Fruit fly (Drosophila melanogaster) whole organism, embryonic: ENCODE data around the gene Tm1.

ENCODE experiments used
- Atf-2 ChIP-seq: fragments of 200-800 bp; sonication (Bioruptor generic); optimal IDR thresholded peaks from 2 replicates; lab custom pipeline; 2016; ENCODE audit warnings: missing biosample characterization, missing genetic modification characterization
- CG10267 ChIP-seq: fragments of 200-800 bp; sonication (Bioruptor generic); optimal IDR thresholded peaks from 2 replicates; lab custom pipeline; 2018; ENCODE audit warnings: missing biosample characterization, mild to moderate bottlenecking, missing genetic modification characterization, moderate library complexity
- CG10431 ChIP-seq: fragments of 200-800 bp; sonication (Bioruptor generic); optimal IDR thresholded peaks from 3 replicates; lab custom pipeline; 2018; ENCODE audit warnings: missing biosample characterization, mild to moderate bottlenecking, missing genetic modification characterization
- CG10979 ChIP-seq: fragments of 200-800 bp; sonication (Bioruptor generic); optimal IDR thresholded peaks from 2 replicates; lab custom pipeline; 2018; ENCODE audit warnings: missing biosample characterization, mild to moderate bottlenecking, missing genetic modification characterization, moderate library complexity
- CG12236 ChIP-seq: fragments of 200-800 bp; sonication (Bioruptor generic); optimal IDR thresholded peaks from 2 replicates; lab custom pipeline; 2016; ENCODE audit warnings: missing biosample characterization, missing genetic modification characterization
- CG1529 ChIP-seq: fragments of 200-800 bp; sonication (Bioruptor generic); optimal IDR thresholded peaks from 3 replicates; lab custom pipeline; 2018; ENCODE audit warnings: missing biosample characterization, missing genetic modification characterization
- CG17568 ChIP-seq: fragments of 200-800 bp; sonication (Bioruptor generic); optimal IDR thresholded peaks from 2 replicates; lab custom pipeline; 2018; ENCODE audit warnings: missing biosample characterization, mild to moderate bottlenecking, missing genetic modification characterization, moderate library complexity
- CG17802 ChIP-seq: fragments of 200-800 bp; sonication (Bioruptor generic); optimal IDR thresholded peaks from 2 replicates; lab custom pipeline; 2018; ENCODE audit warnings: missing biosample characterization, mild to moderate bottlenecking, missing genetic modification characterization, moderate library complexity
- CG17912 ChIP-seq: fragments of 200-800 bp; sonication (Bioruptor generic); optimal IDR thresholded peaks from 2 replicates; lab custom pipeline; 2018; ENCODE audit warnings: missing biosample characterization, mild to moderate bottlenecking, missing genetic modification characterization
- CG2129 ChIP-seq: fragments of 200-800 bp; sonication (Bioruptor generic); IDR thresholded peaks from 2 replicates; pipeline ENCODE4 v1.3.6; 2022; ENCODE audit warnings: missing biosample characterization, missing genetic modification characterization; ENCODE audit not compliant: partially characterized antibody
- CG3838 ChIP-seq: fragments of 200-800 bp; sonication (Bioruptor generic); optimal IDR thresholded peaks from 3 replicates; lab custom pipeline; 2016; ENCODE audit warnings: missing biosample characterization, missing genetic modification characterization
- CG6272 ChIP-seq: fragments of 200-800 bp; sonication (Bioruptor generic); IDR thresholded peaks from 2 replicates; pipeline ENCODE4 v1.3.6; 2022; ENCODE audit warnings: missing biosample characterization, missing genetic modification characterization
- CG7357 ChIP-seq: fragments of 200-800 bp; sonication (Bioruptor generic); IDR thresholded peaks from 3 replicates; pipeline ENCODE4 v1.3.6; 2022; ENCODE audit warnings: missing biosample characterization, missing genetic modification characterization
- CG7987 ChIP-seq: fragments of 200-800 bp; sonication (Bioruptor generic); optimal IDR thresholded peaks from 2 replicates; lab custom pipeline; 2018; ENCODE audit warnings: missing biosample characterization, mild to moderate bottlenecking, missing genetic modification characterization, moderate library complexity
- CG9817 ChIP-seq: fragments of 200-800 bp; sonication (Bioruptor generic); optimal IDR thresholded peaks from 2 replicates; lab custom pipeline; 2018; ENCODE audit warnings: missing biosample characterization, mild to moderate bottlenecking, missing genetic modification characterization, moderate library complexity
- CG9876 ChIP-seq: fragments of 200-800 bp; sonication (Bioruptor generic); optimal IDR thresholded peaks from 2 replicates; lab custom pipeline; 2016; ENCODE audit warnings: missing biosample characterization, missing genetic modification characterization
- Deaf1 ChIP-seq: fragments of 200-800 bp; optimal IDR thresholded peaks from 3 replicates; lab custom pipeline; 2019; ENCODE audit warnings: missing biosample characterization, mild to moderate bottlenecking, missing genetic modification characterization, moderate library complexity
- Dek ChIP-seq: fragments of 200-800 bp; sonication (Bioruptor generic); optimal IDR thresholded peaks from 3 replicates; lab custom pipeline; 2019; ENCODE audit warnings: missing biosample characterization, mild to moderate bottlenecking, missing genetic modification characterization, moderate library complexity
- HmgD ChIP-seq: fragments of 200-800 bp; sonication (Bioruptor generic); optimal IDR thresholded peaks from 3 replicates; lab custom pipeline; 2016; ENCODE audit warnings: missing biosample characterization, missing genetic modification characterization
- Hr51 ChIP-seq, 2 experiments: fragments of 200-800 bp; sonication (Bioruptor generic); optimal IDR thresholded peaks; 2 replicates in 1 of 2; 3 replicates in 1 of 2; lab custom pipeline; 2016 to 2018; ENCODE audit warnings: missing biosample characterization in 2 of 2, missing genetic modification characterization in 2 of 2, mild to moderate bottlenecking in 1 of 2, moderate library complexity in 1 of 2
- Lim3 ChIP-seq: fragments of 200-800 bp; sonication (Bioruptor generic); IDR thresholded peaks from 2 replicates; pipeline ENCODE4 v1.3.6; 2022; ENCODE audit warnings: missing biosample characterization, missing genetic modification characterization
- MESR4 ChIP-seq: fragments of 200-800 bp; sonication (Bioruptor generic); optimal IDR thresholded peaks from 2 replicates; lab custom pipeline; 2018; ENCODE audit warnings: missing biosample characterization, mild to moderate bottlenecking, missing genetic modification characterization, moderate library complexity
- Max ChIP-seq: fragments of 200-800 bp; sonication (Bioruptor generic); optimal IDR thresholded peaks from 2 replicates; lab custom pipeline; 2016; ENCODE audit warnings: missing biosample characterization, mild to moderate bottlenecking, missing genetic modification characterization
- NFAT ChIP-seq: fragments of 200-800 bp; sonication (Bioruptor generic); IDR thresholded peaks from 2 replicates; pipeline ENCODE4 v1.3.6; 2022; ENCODE audit warnings: missing biosample characterization, missing genetic modification characterization
- Opbp ChIP-seq: fragments of 200-800 bp; sonication (Bioruptor generic); IDR thresholded peaks from 3 replicates; pipeline ENCODE4 v1.3.6; 2022; ENCODE audit warnings: missing biosample characterization, missing genetic modification characterization; ENCODE audit not compliant: partially characterized antibody
- TFAM ChIP-seq: fragments of 200-800 bp; sonication (Bioruptor generic); optimal IDR thresholded peaks from 2 replicates; lab custom pipeline; 2017; ENCODE audit warnings: missing biosample characterization, missing genetic modification characterization, inconsistent platforms
- bcd ChIP-seq: fragments of 200-800 bp; sonication (Bioruptor generic); optimal IDR thresholded peaks from 2 replicates; lab custom pipeline; 2017; ENCODE audit warnings: missing biosample characterization, mild to moderate bottlenecking, missing genetic modification characterization
- chif ChIP-seq, 2 experiments: fragments of 200-800 bp; sonication (Bioruptor generic); optimal IDR thresholded peaks; 3 replicates each; lab custom pipeline; 2016; ENCODE audit warnings: missing biosample characterization in 2 of 2, missing genetic modification characterization in 2 of 2
- chinmo ChIP-seq: fragments of 200-800 bp; sonication (Bioruptor generic); IDR thresholded peaks from 4 replicates; pipeline ENCODE4 v1.3.6; 2022; ENCODE audit warnings: missing biosample characterization, missing genetic modification characterization; ENCODE audit not compliant: partially characterized antibody
- croc ChIP-seq: fragments of 200-800 bp; sonication (Bioruptor generic); conservative IDR thresholded peaks from 3 replicates; pipeline ENCODE4 v1.3.6; 2022; ENCODE audit warnings: missing biosample characterization, missing genetic modification characterization
- esg ChIP-seq: fragments of 200-800 bp; sonication (Bioruptor generic); conservative IDR thresholded peaks from 2 replicates; pipeline ENCODE4 v1.3.6; 2022; ENCODE audit warnings: missing biosample characterization, missing genetic modification characterization
- exex ChIP-seq: fragments of 200-800 bp; sonication (Bioruptor generic); optimal IDR thresholded peaks from 4 replicates; lab custom pipeline; 2018; ENCODE audit warnings: missing biosample characterization, mild to moderate bottlenecking, missing genetic modification characterization, moderate library complexity
- fru ChIP-seq: fragments of >200 bp; optimal IDR thresholded peaks from 2 replicates; lab custom pipeline; 2017
- gro ChIP-seq: fragments of 200-800 bp; sonication (Bioruptor generic); optimal IDR thresholded peaks from 2 replicates; lab custom pipeline; 2016; ENCODE audit warnings: missing biosample characterization, missing genetic modification characterization
- gt ChIP-seq: fragments of 200-800 bp; sonication (Bioruptor generic); IDR thresholded peaks from 2 replicates; pipeline ENCODE4 v1.3.6; 2022; ENCODE audit warnings: missing biosample characterization, missing genetic modification characterization
- her ChIP-seq: fragments of 200-800 bp; sonication (Bioruptor generic); optimal IDR thresholded peaks from 2 replicates; lab custom pipeline; 2016; ENCODE audit warnings: missing biosample characterization, missing genetic modification characterization
- hkb ChIP-seq, 2 experiments: fragments of 200-800 bp in 1 of 2; fragments of >200 bp in 1 of 2; sonication (Bioruptor generic) in 1 of 2; IDR thresholded peaks in 1 of 2; optimal IDR thresholded peaks in 1 of 2; 2 replicates each; pipeline versions ENCODE4 v1.3.6 to Lab custom; 2017 to 2022; ENCODE audit warnings: missing biosample characterization in 1 of 2, missing genetic modification characterization in 1 of 2
- lola ChIP-seq, 3 experiments: fragments of >200 bp in 2 of 3; fragments of 200-800 bp in 1 of 3; sonication (Bioruptor generic) in 1 of 3; optimal IDR thresholded peaks; 2 replicates each; lab custom pipeline; 2017 to 2019; ENCODE audit warnings: missing biosample characterization in 3 of 3, missing genetic modification characterization in 3 of 3, mild to moderate bottlenecking in 1 of 3, moderate library complexity in 1 of 3
- mirr ChIP-seq: fragments of 200-800 bp; sonication (Bioruptor generic); optimal IDR thresholded peaks from 3 replicates; lab custom pipeline; 2018; ENCODE audit warnings: missing biosample characterization, mild to moderate bottlenecking, missing genetic modification characterization
- org-1 ChIP-seq: fragments of 200-800 bp; sonication (Bioruptor generic); optimal IDR thresholded peaks from 2 replicates; lab custom pipeline; 2017; ENCODE audit warnings: missing biosample characterization, missing genetic modification characterization
- peb ChIP-seq: fragments of 200-800 bp; sonication (Bioruptor generic); IDR thresholded peaks from 2 replicates; pipeline ENCODE4 v1.3.6; 2022; ENCODE audit warnings: missing biosample characterization, missing genetic modification characterization
- pros ChIP-seq: fragments of 200-800 bp; sonication (Bioruptor generic); optimal IDR thresholded peaks from 3 replicates; lab custom pipeline; 2019; ENCODE audit warnings: missing biosample characterization, mild to moderate bottlenecking, missing genetic modification characterization, moderate library complexity
- run ChIP-seq: fragments of 200-800 bp; sonication (Bioruptor generic); optimal IDR thresholded peaks from 3 replicates; lab custom pipeline; 2018; ENCODE audit warnings: missing biosample characterization, mild to moderate bottlenecking, missing genetic modification characterization
- ssp ChIP-seq: fragments of 200-800 bp; sonication (Bioruptor generic); IDR thresholded peaks from 2 replicates; pipeline ENCODE4 v1.3.6; 2022; ENCODE audit warnings: missing biosample characterization, missing genetic modification characterization
- stwl ChIP-seq: fragments of 200-800 bp; sonication (Bioruptor generic); optimal IDR thresholded peaks from 3 replicates; lab custom pipeline; 2018; ENCODE audit warnings: missing biosample characterization, mild to moderate bottlenecking, missing genetic modification characterization, moderate library complexity
- sug ChIP-seq: fragments of 200-800 bp; optimal IDR thresholded peaks from 2 replicates; lab custom pipeline; 2019; ENCODE audit warnings: missing biosample characterization, mild to moderate bottlenecking, missing genetic modification characterization, moderate library complexity
- trh ChIP-seq: fragments of 200-800 bp; sonication (Bioruptor generic); optimal IDR thresholded peaks from 2 replicates; lab custom pipeline; 2016; ENCODE audit warnings: missing biosample characterization, missing genetic modification characterization
- z ChIP-seq: fragments of 200-800 bp; sonication (Bioruptor generic); IDR thresholded peaks from 3 replicates; pipeline ENCODE4 v1.3.6; 2022; ENCODE audit warnings: missing biosample characterization, missing genetic modification characterization

Gene Tm1

DNA sequence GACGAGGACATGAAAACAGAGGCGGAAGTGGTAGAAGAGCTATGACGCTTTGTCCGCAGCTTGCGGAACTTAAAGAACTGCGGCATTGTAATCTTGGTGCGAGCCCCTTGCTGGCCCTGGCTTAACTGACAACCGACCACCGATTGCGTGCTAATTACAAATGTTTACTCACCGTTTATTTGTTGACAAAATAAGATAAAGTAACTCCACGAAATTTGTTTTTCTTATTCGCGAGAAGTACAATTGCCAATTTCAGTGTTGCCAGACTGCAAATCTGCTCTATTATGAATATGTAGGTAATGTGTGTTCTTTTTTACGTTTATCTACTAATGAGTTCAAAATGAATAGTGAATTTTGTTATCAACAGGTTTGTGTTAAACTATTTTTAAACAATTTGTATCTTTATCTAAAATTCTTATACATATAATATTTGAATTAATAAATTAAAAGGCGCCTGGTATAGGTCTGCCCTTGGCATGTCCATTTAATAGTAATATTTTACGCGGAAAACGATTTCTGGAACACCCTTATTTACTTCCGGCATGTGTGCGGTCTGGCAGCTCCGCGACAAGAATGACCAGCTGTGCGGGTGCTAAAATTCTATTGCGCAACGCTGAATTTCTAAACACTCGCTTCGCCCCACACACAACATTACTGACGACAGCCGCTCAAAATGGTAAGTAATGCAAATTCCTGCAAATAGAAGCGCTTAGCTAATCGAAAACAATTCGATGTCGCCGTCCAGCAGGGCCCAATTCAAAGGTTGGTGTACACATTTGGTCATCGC lies 78.8 kb downstream of the Tm1 start, which contains the start of the genes Atg4b and Hibch (continued):
- TF ChIP-seq chif (GFP tag; optimal IDR thresholded peaks at IDR 0.05; lab: Kevin White, UChicago) (no peak), fru (lab: Kevin White, UChicago) (no peak), Opbp (GFP tag; lab: Robert Waterston, UW) (no peak), lola (GFP tag; optimal IDR thresholded peaks at IDR 0.05; lab: Kevin White, UChicago) (peak in 1 of 3 experiments; percentile 86), stwl (peak; percentile 51), CG12236 (no peak), exex (tag; lab: Kevin White, UChicago) (peak; percentile 87), hkb (optimal IDR thresholded peaks at IDR 0.05; lab: Kevin White, UChicago) (no peak), hkb (GFP tag; IDR thresholded peaks at IDR 0.05; lab: Robert Waterston, UW) (peak; percentile 57; the same call in 1 of the 2 replicates), CG6272 (GFP tag; lab: Robert Waterston, UW) (peak; percentile 77), peb (GFP tag; lab: Robert Waterston, UW) (peak; percentile 29; the same call in 1 of the 2 replicates), CG9876 (GFP tag; lab: Kevin White, UChicago) (no peak), CG7357 (peak; percentile 68), sug (tag; lab: Kevin White, UChicago) (peak; percentile 93), her (GFP tag; lab: Kevin White, UChicago) (no peak), chinmo (GFP tag; lab: Robert Waterston, UW) (no peak), Max (GFP tag; lab: Kevin White, UChicago) (peak; percentile 89), org-1 (peak; percentile 64), CG10267 (tag; lab: Kevin White, UChicago) (peak; percentile 81), z (GFP tag; lab: Robert Waterston, UW) (0 out of 3 replicates have a peak, but pooled peaks have one; percentile 22), HmgD (GFP tag; lab: Kevin White, UChicago) (no peak), Atf-2 (no peak), Deaf1 (tag; lab: Kevin White, UChicago) (no peak), CG10431 (GFP tag; lab: Kevin White, UChicago) (peak; percentile 46), croc (peak; percentile 69; the same call in 2 of the 3 replicates), CG17912 (GFP tag; lab: Kevin White, UChicago) (no peak), trh (GFP tag; lab: Kevin White, UChicago) (peak; percentile 45), CG3838 (GFP tag; lab: Kevin White, UChicago) (no peak), CG17802 (tag; lab: Kevin White, UChicago) (peak; percentile 23), CG17568 (GFP tag; lab: Kevin White, UChicago) (no peak), esg (peak; percentile 76), bcd (GFP tag; lab: Kevin White, UChicago) (peak; percentile 86), run (tag; lab: Kevin White, UChicago) (no peak), pros (GFP tag; lab: Kevin White, UChicago) (no peak), Dek (tag; lab: Kevin White, UChicago) (no peak), CG10979 (tag; lab: Kevin White, UChicago) (peak; percentile 84), Lim3 (GFP tag; lab: Robert Waterston, UW) (0 out of 2 replicates have a peak, but pooled peaks have one; percentile 25), gt (GFP tag; lab: Robert Waterston, UW) (peak; percentile 59; the same call in 1 of the 2 replicates), CG2129 (GFP tag; lab: Robert Waterston, UW) (no peak), Hr51 (GFP tag; optimal IDR thresholded peaks at IDR 0.05; lab: Kevin White, UChicago) (peak; percentile 24 to 78), gro (GFP tag; lab: Kevin White, UChicago) (no peak), CG7987 (peak; percentile 55), CG9817 (tag; lab: Kevin White, UChicago) (peak; percentile 90), ssp (peak; percentile 75), MESR4 (GFP tag; lab: Kevin White, UChicago) (peak; percentile 79), TFAM (GFP tag; lab: Kevin White, UChicago) (no peak), CG1529 (GFP tag; lab: Kevin White, UChicago) (no peak), mirr (GFP tag; lab: Kevin White, UChicago) (peak; percentile 46), NFAT (GFP tag; lab: Robert Waterston, UW) (peak; percentile 82)
